Worm (Caenorhabditis elegans): ENCODE results near the gene phf-32.
"Not testable (repeated sequence)": the region's sequence is repeated elsewhere in the genome, so short reads cannot be mapped to it uniquely, and the experiment has no call there.

The phf-32 gene

ce11 chrX:12308045-12308499 is 1.4 kb downstream of the phf-32 start, which contains the start of gene F17A2.16:
TSS of gene F17A2.16 (plus strand) at chrX:12308449.
- TF ChIP-seq unc-62 (GFP tag; optimal IDR thresholded peaks at IDR 0.05): not testable (repeated sequence)

DNA sequence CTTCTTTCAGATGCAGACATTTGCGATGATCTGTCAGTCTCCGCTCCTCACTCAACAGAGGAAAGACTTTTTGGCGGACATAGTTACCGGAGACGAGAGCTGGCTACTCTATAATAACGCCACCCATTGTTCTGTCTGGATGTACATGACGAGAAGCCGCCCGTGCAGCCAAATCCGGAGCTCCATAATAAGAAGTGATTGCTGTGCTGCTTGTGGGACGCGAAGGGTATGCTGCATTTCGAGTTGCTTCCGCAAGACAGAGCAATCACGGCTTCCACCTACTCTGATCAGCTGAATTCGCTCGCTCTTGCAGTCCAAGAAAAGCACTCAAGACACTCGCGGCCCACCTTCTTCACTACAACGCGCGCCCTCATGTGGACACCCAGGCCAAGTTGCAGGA is 7.1 kb downstream of the phf-32 start:
- no peak for TF ChIP-seq unc-62 (GFP tag; optimal IDR thresholded peaks at IDR 0.05)

ce11 chrX:12314395-12314794 is 7.7 kb downstream of the phf-32 start:
- TF ChIP-seq unc-62 (GFP tag; optimal IDR thresholded peaks at IDR 0.05): no peak

ce11 chrX:12315268-12315667 is 8.6 kb downstream of the phf-32 start, which contains the start of gene xtr-2:
TSS of gene xtr-2 (plus strand) at chrX:12315568.
- TF ChIP-seq unc-62 (GFP tag; optimal IDR thresholded peaks at IDR 0.05): no peak

DNA sequence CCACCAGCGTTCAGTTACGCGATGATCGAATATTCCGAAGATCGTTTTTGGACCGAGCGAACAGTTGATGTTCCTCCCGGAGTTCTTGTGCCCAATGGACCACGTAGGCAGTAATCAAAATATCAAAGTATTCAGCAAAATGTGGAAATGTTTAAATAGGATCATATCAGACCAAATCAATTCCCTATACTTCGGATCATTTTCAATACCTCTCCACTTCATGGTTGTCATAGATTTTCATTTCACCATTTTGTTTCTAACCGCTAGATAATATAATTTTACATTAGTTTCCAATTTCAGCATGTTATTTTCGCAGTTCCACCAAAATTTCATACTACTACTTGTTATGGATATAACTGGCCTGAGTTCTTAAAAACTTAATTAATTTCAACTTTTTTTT is 10.9 kb downstream of the phf-32 start:
- TF ChIP-seq unc-62 (GFP tag; optimal IDR thresholded peaks at IDR 0.05): no peak

DNA sequence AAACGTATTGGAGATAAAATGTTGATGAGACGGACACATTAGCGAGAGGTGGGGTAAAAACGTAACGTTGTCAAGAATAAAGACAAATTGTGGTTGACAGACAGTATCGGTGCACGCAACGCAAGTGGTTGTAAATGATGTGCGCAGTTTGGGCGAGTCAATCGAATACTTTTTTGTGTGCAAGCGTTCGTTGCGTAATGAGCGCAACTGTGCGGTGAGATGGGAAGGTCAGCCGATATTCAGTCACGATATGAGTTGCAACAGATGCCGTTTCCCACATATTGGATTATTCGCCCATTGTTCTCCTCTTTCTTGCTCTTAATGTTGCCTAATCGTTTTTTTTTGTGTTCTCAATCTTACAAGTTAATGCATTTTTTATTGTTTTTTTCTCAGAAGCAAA is 14.1 kb downstream of the phf-32 start, which contains the start of gene ceh-40:
ceh-40 (minus strand) TSS at position 41 of the 400 bp plus-strand sequence.
- TF ChIP-seq unc-62 (GFP tag; optimal IDR thresholded peaks at IDR 0.05): no peak

- TF ChIP-seq unc-62 (GFP tag; optimal IDR thresholded peaks at IDR 0.05): no peak
These were observed 14.7 kb downstream of the phf-32 start, which contains the start of gene F17A2.13 for ce11 chrX:12321357-12321756. TSS of gene F17A2.13 (plus strand) at chrX:12321657.

DNA sequence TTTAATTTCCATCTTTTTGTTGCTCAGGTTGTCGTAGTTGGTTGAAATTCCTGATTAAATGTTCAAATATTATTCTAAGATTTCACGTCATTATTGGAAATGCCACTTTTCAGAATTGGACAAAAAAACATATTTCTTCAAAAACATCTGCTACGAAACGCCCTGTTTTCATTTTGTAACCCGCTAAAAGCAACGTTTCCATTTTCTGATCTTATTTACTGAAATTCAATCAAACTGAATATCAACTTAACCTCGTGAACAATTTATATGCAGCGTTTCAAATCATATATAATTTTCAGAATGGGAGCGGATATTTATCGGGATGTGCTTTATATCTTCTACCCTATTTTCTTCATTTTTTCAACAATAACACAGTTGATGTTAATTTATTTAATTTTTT is 16.8 kb downstream of the phf-32 start, which contains the start of gene srd-40:
srd-40 (plus strand) TSS at position 301 of the 400 bp plus-strand sequence.
- no peak for TF ChIP-seq unc-62 (GFP tag; optimal IDR thresholded peaks at IDR 0.05)

DNA sequence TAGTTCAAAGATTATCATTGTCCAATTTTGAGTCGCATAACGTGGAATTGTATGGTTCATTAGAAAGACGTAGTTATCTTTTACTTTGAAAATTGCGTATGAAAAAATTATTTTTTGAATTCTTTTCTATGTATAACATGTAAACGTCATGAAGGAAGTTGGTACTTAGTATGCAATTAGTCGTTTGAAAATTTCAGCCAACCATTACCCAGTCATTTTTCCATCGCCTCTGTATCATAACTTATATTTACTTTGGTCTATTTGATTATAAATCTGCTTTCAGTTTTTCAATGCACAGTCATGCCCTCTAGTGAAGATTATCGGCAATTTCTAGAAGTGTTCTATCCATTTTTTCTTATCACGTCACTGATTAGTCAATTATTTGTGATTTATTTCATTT is 19.8 kb downstream of the phf-32 start, which contains the start of gene srd-41:
srd-41 (plus strand) TSS at position 301 of the 400 bp plus-strand sequence.
- no peak for TF ChIP-seq unc-62 (GFP tag; optimal IDR thresholded peaks at IDR 0.05)

DNA sequence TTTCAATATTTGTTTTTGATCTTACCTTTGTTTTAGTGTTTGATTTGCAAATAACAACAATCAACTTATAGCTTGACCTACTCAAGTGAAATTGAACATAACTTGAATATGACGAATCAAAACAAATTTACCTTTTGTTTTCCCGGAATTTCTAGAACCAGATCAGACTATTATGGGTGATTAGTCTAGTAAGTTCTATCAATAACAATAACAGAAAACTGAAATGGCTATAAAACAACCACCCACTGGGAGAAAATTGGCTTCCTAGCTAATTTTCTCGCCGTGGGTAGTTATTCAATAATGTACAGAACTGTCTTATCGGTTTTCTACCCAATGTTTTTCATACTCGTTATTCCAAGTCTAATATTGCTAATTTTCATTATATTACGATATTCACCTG is 22.0 kb downstream of the phf-32 start, which contains the start of gene srd-45:
srd-45 (plus strand) TSS at position 301 of the 400 bp plus-strand sequence.
- TF ChIP-seq unc-62 (GFP tag; optimal IDR thresholded peaks at IDR 0.05): no peak

ce11 chrX:12331795-12332194 is 25.1 kb downstream of the phf-32 start, which contains the start of gene srd-46:
TSS of gene srd-46 (plus strand) at chrX:12332095.
- TF ChIP-seq unc-62 (GFP tag; optimal IDR thresholded peaks at IDR 0.05): no peak

ce11 chrX:12333479-12333878 is 26.8 kb downstream of the phf-32 start, which contains the start of gene srd-47:
TSS of gene srd-47 (plus strand) at chrX:12333642.
- no peak for TF ChIP-seq unc-62 (GFP tag; optimal IDR thresholded peaks at IDR 0.05)

DNA sequence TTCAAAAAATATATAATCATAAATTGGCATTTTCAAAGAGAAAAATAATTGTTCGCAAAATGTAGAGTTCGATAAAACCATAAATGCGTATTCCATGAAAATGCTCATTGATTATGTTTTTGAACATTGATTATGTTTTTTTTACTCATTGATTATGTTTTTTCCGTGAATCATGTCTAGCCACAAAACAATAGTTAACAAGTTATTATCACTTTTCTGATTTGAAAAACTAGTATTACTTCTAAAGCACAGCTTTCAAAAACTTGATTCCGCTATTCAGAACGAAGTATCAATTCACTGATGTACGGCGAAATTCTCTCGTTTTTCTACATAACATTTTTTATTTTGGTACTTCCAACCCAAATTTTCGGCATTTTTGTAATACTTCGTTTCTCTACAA is 29.1 kb downstream of the phf-32 start, which contains the start of gene srd-48:
srd-48 (plus strand) TSS at position 301 of the 400 bp plus-strand sequence.
- TF ChIP-seq unc-62 (GFP tag; optimal IDR thresholded peaks at IDR 0.05): no peak

DNA sequence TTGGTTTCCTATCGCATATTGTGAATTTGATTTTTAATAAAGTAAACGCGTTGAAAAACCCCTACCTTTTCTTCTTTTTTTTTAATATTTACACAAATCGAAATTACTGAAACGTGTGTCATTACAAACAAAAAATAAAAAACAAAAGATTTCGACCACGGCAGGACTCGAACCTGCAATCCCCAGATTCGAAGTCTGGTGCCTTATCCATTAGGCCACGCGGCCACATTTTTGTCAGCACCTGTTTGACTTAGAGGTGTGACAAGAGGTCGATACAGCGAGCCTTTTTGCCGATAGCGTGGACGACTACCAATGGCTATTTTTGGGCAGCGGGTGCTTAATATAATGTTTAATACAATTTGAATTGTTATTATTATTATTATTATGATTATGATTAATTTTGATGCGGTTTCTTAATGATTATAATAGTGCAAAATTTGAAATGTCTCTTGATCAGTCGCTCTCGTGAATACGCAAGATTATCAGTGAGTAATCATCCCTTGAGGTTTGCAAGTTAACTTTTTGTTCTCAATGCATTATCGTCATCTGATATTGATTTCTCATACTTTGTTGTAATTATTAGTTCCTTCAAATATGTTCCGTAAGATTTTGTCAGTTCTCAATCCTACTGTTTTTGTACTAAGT is 31.3 kb downstream of the phf-32 start, which contains the start of gene srd-44:
srd-44 (plus strand) TSS at position 595 of the 645 bp plus-strand sequence.
- no peak for TF ChIP-seq unc-62 (GFP tag; optimal IDR thresholded peaks at IDR 0.05)

DNA sequence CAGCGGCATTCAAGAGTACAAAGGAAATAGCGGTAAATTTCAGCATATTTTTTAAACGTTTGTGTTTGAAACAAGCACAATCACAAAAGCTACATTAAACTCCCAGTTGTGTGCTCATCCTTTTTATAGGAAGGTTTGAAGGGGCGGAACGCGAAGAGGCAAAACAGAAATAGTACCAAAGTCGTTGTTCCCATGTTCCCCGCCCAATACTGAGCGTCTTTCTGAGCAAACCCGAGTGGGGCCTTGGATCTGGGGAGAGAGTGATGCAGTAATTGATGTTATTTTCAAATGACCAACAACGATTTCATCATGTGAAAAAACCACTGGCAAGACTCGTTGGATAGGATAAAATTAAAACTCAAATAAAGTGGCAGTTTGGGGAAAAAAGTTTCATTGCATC is 34.7 kb downstream of the phf-32 start, which contains the start of gene zig-2:
zig-2 (minus strand) TSS at position 101 of the 400 bp plus-strand sequence.
- TF ChIP-seq unc-62 (GFP tag; optimal IDR thresholded peaks at IDR 0.05): no peak

- TF ChIP-seq unc-62 (GFP tag; optimal IDR thresholded peaks at IDR 0.05): no peak
These were observed 36.6 kb downstream of the phf-32 start, which contains the start of the genes nspc-9 and nspc-10 for ce11 chrX:12343279-12343678. TSS of gene nspc-9 (minus strand) at chrX:12343379. TSS of gene nspc-10 (plus strand) at chrX:12343609.

- no peak for TF ChIP-seq unc-62 (GFP tag; optimal IDR thresholded peaks at IDR 0.05)
These were observed 40.1 kb downstream of the phf-32 start, which contains the start of gene F42F12.11 for ce11 chrX:12346729-12347128. TSS of gene F42F12.11 (plus strand) at chrX:12347029.
